Worm (Caenorhabditis elegans) whole organism, L1 larva: ENCODE measurements around the gene F22F4.9.

ENCODE experiments used
- C04F5.9 ChIP-seq: sonication (generic microtip); optimal IDR thresholded peaks from 2 replicates; lab custom pipeline; 2016; ENCODE audit warnings: missing genetic modification characterization, missing compliant biosample characterization
- C16A3.4 ChIP-seq: fragments of 150-350 bp; optimal IDR thresholded peaks from 2 replicates; lab custom pipeline; 2014; ENCODE audit warnings: missing biosample characterization, missing genetic modification characterization
- C34B4.2 ChIP-seq: sonication (generic microtip); optimal IDR thresholded peaks from 2 replicates; lab custom pipeline; 2017; ENCODE audit warnings: mild to moderate bottlenecking, missing genetic modification characterization, missing compliant biosample characterization
- aha-1 ChIP-seq: fragments of 150-350 bp; optimal IDR thresholded peaks from 2 replicates; lab custom pipeline; 2014; ENCODE audit warnings: missing biosample characterization, missing genetic modification characterization
- alr-1 ChIP-seq: fragments of 200-800 bp; sonication (Bioruptor generic); optimal IDR thresholded peaks from 2 replicates; lab custom pipeline; 2018; ENCODE audit warnings: borderline replicate concordance, mild to moderate bottlenecking, missing genetic modification characterization, missing compliant biosample characterization
- aly-2 ChIP-seq: fragments of 150-350 bp; optimal IDR thresholded peaks from 2 replicates; lab custom pipeline; 2014; ENCODE audit warnings: missing biosample characterization, missing genetic modification characterization
- ama-1 ChIP-seq: fragments of 150-350 bp; optimal IDR thresholded peaks from 2 replicates; lab custom pipeline; 2014
- blmp-1 ChIP-seq: fragments of 150-350 bp; optimal IDR thresholded peaks from 2 replicates; lab custom pipeline; 2014; ENCODE audit warnings: missing biosample characterization, missing genetic modification characterization
- ceh-63 ChIP-seq: fragments of 200-800 bp; sonication (Bioruptor generic); optimal IDR thresholded peaks from 2 replicates; lab custom pipeline; 2018; ENCODE audit warnings: mild to moderate bottlenecking, missing genetic modification characterization, missing compliant biosample characterization
- ceh-88 ChIP-seq: fragments of 200-800 bp; sonication (Bioruptor generic); IDR thresholded peaks from 2 replicates; pipeline ENCODE4 v1.3.6; 2022; ENCODE audit warnings: missing genetic modification characterization, missing compliant biosample characterization
- ces-1 ChIP-seq: fragments of 150-350 bp; optimal IDR thresholded peaks from 2 replicates; lab custom pipeline; 2014; ENCODE audit warnings: missing biosample characterization, missing genetic modification reagents, missing genetic modification characterization
- dpl-1 ChIP-seq, 3 experiments: fragments of 150-350 bp in 2 of 3; sonication (generic microtip) in 1 of 3; optimal IDR thresholded peaks; 2 replicates each; lab custom pipeline; 2014 to 2017; ENCODE audit warnings: missing biosample characterization in 3 of 3, missing genetic modification characterization in 3 of 3, missing genetic modification reagents in 3 of 3
- dsc-1 ChIP-seq: sonication (generic microtip); optimal IDR thresholded peaks from 2 replicates; lab custom pipeline; 2016; ENCODE audit warnings: mild to moderate bottlenecking, missing genetic modification characterization, missing compliant biosample characterization
- efl-3 ChIP-seq: fragments of 200-800 bp; sonication (Bioruptor generic); optimal IDR thresholded peaks from 2 replicates; lab custom pipeline; 2018; ENCODE audit warnings: mild to moderate bottlenecking, missing genetic modification characterization, missing compliant biosample characterization
- egl-13 ChIP-seq: sonication (generic microtip); optimal IDR thresholded peaks from 2 replicates; lab custom pipeline; 2016; ENCODE audit warnings: missing genotype, missing genetic modification reagents, missing genetic modification characterization, missing compliant biosample characterization
- elt-2 ChIP-seq: sonication (generic microtip); optimal IDR thresholded peaks from 2 replicates; lab custom pipeline; 2016; ENCODE audit warnings: missing genetic modification characterization, mild to moderate bottlenecking, inconsistent platforms, missing compliant biosample characterization, missing genetic modification reagents
- elt-3 ChIP-seq, 6 experiments: fragments of 150-350 bp in 1 of 6; sonication (generic microtip); optimal IDR thresholded peaks; 2 replicates each; lab custom pipeline; 2017 to 2018; ENCODE audit warnings: missing biosample characterization in 6 of 6, missing genetic modification characterization in 6 of 6, inconsistent platforms in 1 of 6
- ets-5 ChIP-seq: fragments of 200-800 bp; sonication (Bioruptor generic); IDR thresholded peaks from 2 replicates; pipeline ENCODE4 v1.3.6; 2022; ENCODE audit warnings: missing genetic modification characterization, missing compliant biosample characterization
- fkh-10 ChIP-seq: sonication (generic microtip); optimal IDR thresholded peaks from 2 replicates; lab custom pipeline; 2017; ENCODE audit warnings: missing biosample characterization, missing genetic modification reagents, missing genetic modification characterization
- fkh-4 ChIP-seq: sonication (generic microtip); optimal IDR thresholded peaks from 2 replicates; lab custom pipeline; 2016; ENCODE audit warnings: missing compliant biosample characterization, missing genetic modification characterization, borderline replicate concordance
- fos-1 ChIP-seq: fragments of 150-350 bp; optimal IDR thresholded peaks from 2 replicates; lab custom pipeline; 2014; ENCODE audit warnings: missing biosample characterization, missing genetic modification characterization
- grh-1 ChIP-seq: fragments of 200-800 bp; sonication (Bioruptor generic); IDR thresholded peaks from 2 replicates; pipeline ENCODE4 v1.3.6; 2022; ENCODE audit warnings: missing genetic modification reagents, missing genetic modification characterization, missing compliant biosample characterization
- hlh-17 ChIP-seq: fragments of 200-800 bp; sonication (Bioruptor generic); optimal IDR thresholded peaks from 2 replicates; lab custom pipeline; 2018; ENCODE audit warnings: missing genetic modification characterization, mild to moderate bottlenecking, missing compliant biosample characterization, moderate library complexity, borderline replicate concordance
- hlh-4 ChIP-seq: sonication (generic microtip); optimal IDR thresholded peaks from 2 replicates; lab custom pipeline; 2016; ENCODE audit warnings: mild to moderate bottlenecking, missing genetic modification characterization, missing compliant biosample characterization
- hpl-2 ChIP-seq: fragments of 150-350 bp; optimal IDR thresholded peaks from 2 replicates; lab custom pipeline; 2014; ENCODE audit warnings: missing biosample characterization, missing genetic modification reagents, missing genetic modification characterization
- irx-1 ChIP-seq: sonication (generic microtip); optimal IDR thresholded peaks from 2 replicates; lab custom pipeline; 2016; ENCODE audit warnings: missing genetic modification characterization, missing compliant biosample characterization
- jun-1 ChIP-seq: fragments of 150-350 bp; optimal IDR thresholded peaks from 2 replicates; lab custom pipeline; 2014; ENCODE audit warnings: missing biosample characterization, missing genetic modification reagents, missing genetic modification characterization
- lin-14 ChIP-seq: fragments of 200-800 bp; sonication (Bioruptor generic); optimal IDR thresholded peaks from 2 replicates; lab custom pipeline; 2018; ENCODE audit warnings: mild to moderate bottlenecking, missing genetic modification characterization, moderate library complexity, missing compliant biosample characterization
- lin-35 ChIP-seq, 2 experiments: fragments of 150-350 bp; optimal IDR thresholded peaks; 2 replicates each; lab custom pipeline; 2014; ENCODE audit warnings: missing biosample characterization in 2 of 2, missing genetic modification characterization in 2 of 2, missing genetic modification reagents in 2 of 2
- lsy-2 ChIP-seq, 2 experiments: fragments of 150-350 bp; optimal IDR thresholded peaks; 2 replicates each; lab custom pipeline; 2014; ENCODE audit warnings: missing biosample characterization in 2 of 2, missing genetic modification characterization in 2 of 2
- mab-9 ChIP-seq: fragments of 200-800 bp; sonication (Bioruptor generic); IDR thresholded peaks from 2 replicates; pipeline ENCODE4 v1.3.6; 2022; ENCODE audit warnings: missing genetic modification reagents, missing genetic modification characterization, missing compliant biosample characterization
- mef-2 ChIP-seq: fragments of 150-350 bp; optimal IDR thresholded peaks from 2 replicates; lab custom pipeline; 2014; ENCODE audit warnings: missing biosample characterization, missing genetic modification characterization
- nhr-11 ChIP-seq: fragments of 150-350 bp; optimal IDR thresholded peaks from 2 replicates; lab custom pipeline; 2014; ENCODE audit warnings: missing biosample characterization, missing genetic modification characterization
- nhr-71 ChIP-seq: sonication (generic microtip); optimal IDR thresholded peaks from 2 replicates; lab custom pipeline; 2016; ENCODE audit warnings: mild to moderate bottlenecking, missing genetic modification characterization, moderate library complexity, missing compliant biosample characterization
- nhr-76 ChIP-seq: sonication (generic microtip); optimal IDR thresholded peaks from 2 replicates; lab custom pipeline; 2017; ENCODE audit warnings: missing biosample characterization, missing genetic modification characterization
- nhr-84 ChIP-seq: sonication (generic microtip); optimal IDR thresholded peaks from 2 replicates; lab custom pipeline; 2017; ENCODE audit warnings: missing biosample characterization, missing genetic modification characterization
- pax-3 ChIP-seq: fragments of 200-800 bp; sonication (Bioruptor generic); optimal IDR thresholded peaks from 2 replicates; lab custom pipeline; 2018; ENCODE audit warnings: mild to moderate bottlenecking, missing genetic modification characterization, moderate library complexity, missing compliant biosample characterization
- pqm-1 ChIP-seq: sonication (generic microtip); optimal IDR thresholded peaks from 3 replicates; lab custom pipeline; 2017; ENCODE audit warnings: missing biosample characterization, missing genetic modification characterization
- skn-1 ChIP-seq: fragments of 150-350 bp; optimal IDR thresholded peaks from 2 replicates; lab custom pipeline; 2014; ENCODE audit warnings: missing biosample characterization, missing genetic modification characterization
- snpc-4 ChIP-seq: fragments of 150-350 bp; optimal IDR thresholded peaks from 2 replicates; lab custom pipeline; 2014; ENCODE audit warnings: missing biosample characterization, missing genetic modification characterization
- snu-23 ChIP-seq: sonication (generic microtip); optimal IDR thresholded peaks from 2 replicates; lab custom pipeline; 2016; ENCODE audit warnings: missing genetic modification characterization, missing compliant biosample characterization
- sup-37 ChIP-seq: fragments of 200-800 bp; sonication (Bioruptor generic); optimal IDR thresholded peaks from 2 replicates; lab custom pipeline; 2018; ENCODE audit warnings: mild to moderate bottlenecking, missing genetic modification characterization, missing compliant biosample characterization
- tbx-2 ChIP-seq: sonication (generic microtip); optimal IDR thresholded peaks from 2 replicates; lab custom pipeline; 2016; ENCODE audit warnings: missing genetic modification characterization, missing compliant biosample characterization
- unc-30 ChIP-seq: sonication (generic microtip); optimal IDR thresholded peaks from 2 replicates; lab custom pipeline; 2017; ENCODE audit warnings: missing biosample characterization, missing genetic modification characterization
- unc-62 ChIP-seq: fragments of 150-350 bp; optimal IDR thresholded peaks from 2 replicates; lab custom pipeline; 2014; ENCODE audit warnings: missing biosample characterization, missing genetic modification reagents, missing genetic modification characterization
- xbp-1 ChIP-seq: sonication (generic microtip); optimal IDR thresholded peaks from 2 replicates; lab custom pipeline; 2016; ENCODE audit warnings: missing genetic modification characterization, missing compliant biosample characterization
- zag-1 ChIP-seq: fragments of 150-350 bp; optimal IDR thresholded peaks from 2 replicates; lab custom pipeline; 2014; ENCODE audit warnings: missing biosample characterization, missing genetic modification characterization
- ztf-4 ChIP-seq: fragments of 150-350 bp; optimal IDR thresholded peaks from 2 replicates; lab custom pipeline; 2014; ENCODE audit warnings: missing biosample characterization, missing genetic modification characterization

Gene F22F4.9

DNA sequence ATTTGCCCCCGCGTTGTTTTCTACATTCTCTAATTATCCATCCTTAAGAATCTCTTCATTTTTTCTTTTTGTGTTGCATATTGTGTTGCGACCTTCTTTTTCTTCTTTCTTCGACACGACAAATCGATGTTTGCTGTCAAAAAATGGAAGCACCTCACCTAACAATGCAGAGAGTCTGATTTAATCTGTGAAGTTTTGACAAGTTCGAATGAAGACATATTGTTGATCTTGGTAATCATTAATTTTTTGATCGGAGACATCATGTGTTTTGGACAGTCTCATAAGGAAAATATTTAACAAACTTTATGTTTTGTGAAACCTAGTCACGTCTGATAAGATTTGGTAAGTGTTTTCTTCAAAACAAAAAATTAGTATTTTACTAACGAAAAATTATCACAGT, 29.8 kb upstream of the F22F4.9 start (continued):
- TF ChIP-seq C34B4.2 (tag; lab: Kevin White, UChicago) (no peak), snu-23 (GFP tag; lab: Kevin White, UChicago) (peak; percentile 16), ama-1 (lab: Kevin White, UChicago) (no peak), ztf-4 (no peak), ceh-63 (GFP tag; lab: Kevin White, UChicago) (no peak), snpc-4 (tag; lab: Kevin White, UChicago) (no peak), tbx-2 (tag; lab: Kevin White, UChicago) (no peak), nhr-84 (no peak), C16A3.4 (tag; lab: Kevin White, UChicago) (no peak), elt-3 (tag; optimal IDR thresholded peaks at IDR 0.05; lab: Kevin White, UChicago) (peak in 2 of 6 experiments; percentile 8 to 36), lin-14 (peak; percentile 49), nhr-11 (tag; lab: Kevin White, UChicago) (no peak), sup-37 (no peak), egl-13 (no peak), mef-2 (tag; lab: Kevin White, UChicago) (no peak), lsy-2 (tag; optimal IDR thresholded peaks at IDR 0.05; lab: Kevin White, UChicago) (no peak), irx-1 (tag; lab: Kevin White, UChicago) (no peak), grh-1 (GFP tag; lab: Robert Waterston, UW) (no peak), hpl-2 (no peak), fos-1 (tag; lab: Kevin White, UChicago) (no peak), zag-1 (tag; lab: Kevin White, UChicago) (no peak), pax-3 (tag; lab: Kevin White, UChicago) (no peak)

DNA sequence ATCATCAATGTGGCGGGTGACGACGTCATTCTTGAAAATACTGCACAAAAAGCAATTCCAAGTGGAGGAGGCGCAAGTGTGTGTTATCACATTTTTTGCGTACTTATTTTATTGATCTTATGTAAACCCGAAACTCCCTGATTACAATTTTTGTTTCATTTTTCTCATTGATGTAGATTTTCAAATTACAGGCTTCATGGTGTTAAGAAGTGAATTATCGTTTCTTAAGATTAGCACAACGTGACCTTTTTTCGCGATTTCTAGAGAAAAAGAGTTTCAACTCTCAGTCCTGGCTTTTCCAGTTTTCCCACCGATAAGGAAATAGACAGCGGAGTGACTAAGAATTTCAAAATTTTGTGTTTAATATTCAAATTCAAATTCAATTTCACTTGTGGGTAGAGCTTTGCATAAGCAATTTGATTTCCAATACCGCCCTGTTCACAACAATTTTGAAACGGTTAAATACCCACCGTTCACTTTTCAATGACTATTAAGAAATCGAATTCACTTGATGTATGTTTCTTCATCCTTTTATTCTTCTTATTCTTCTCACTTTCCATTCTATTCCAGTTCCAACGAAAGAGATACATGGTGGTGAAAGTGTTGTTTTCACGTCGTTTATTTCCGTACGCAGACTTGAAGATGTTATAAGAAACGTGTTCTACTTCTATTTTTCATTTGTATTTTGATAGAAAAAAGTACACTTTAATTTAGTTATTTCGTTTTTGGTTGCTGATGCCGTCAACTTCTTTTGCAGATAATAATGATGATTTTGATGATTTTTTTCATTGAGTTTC, 27.6 kb upstream of the F22F4.9 start:
- no peak for TF ChIP-seq fkh-10 (GFP tag; lab: Kevin White, UChicago)
- TF ChIP-seq blmp-1: peak; percentile 94
- TF ChIP-seq elt-2 (tag; lab: Kevin White, UChicago): peak; percentile 42

DNA sequence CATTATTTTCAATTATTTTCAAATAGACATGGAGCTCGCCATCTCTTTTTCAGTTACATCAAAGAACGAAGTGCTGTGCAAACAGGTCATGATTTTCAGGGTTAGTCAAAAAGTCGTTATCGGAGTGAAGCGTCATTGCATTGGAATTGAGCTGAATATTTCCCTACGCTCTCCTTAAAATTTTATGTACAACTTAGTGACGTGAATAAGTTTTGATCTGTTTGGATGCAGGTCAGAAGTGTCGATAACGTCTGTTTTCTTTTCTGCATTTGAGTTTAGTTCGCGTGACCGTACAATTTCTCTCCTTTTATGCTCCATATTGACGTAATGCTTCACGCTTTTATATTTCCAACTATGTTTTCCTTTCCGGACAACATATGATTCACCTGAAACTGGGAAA, 25.7 kb upstream of the F22F4.9 start:
- no peak for TF ChIP-seq hpl-2
- TF ChIP-seq C16A3.4 (tag; lab: Kevin White, UChicago): no peak
- no peak for TF ChIP-seq sup-37
- TF ChIP-seq efl-3 (GFP tag; lab: Kevin White, UChicago): no peak
- TF ChIP-seq blmp-1: no peak
- no peak for TF ChIP-seq skn-1 (tag; lab: Kevin White, UChicago)
- no peak for TF ChIP-seq jun-1 (tag; lab: Kevin White, UChicago)
- TF ChIP-seq lin-35 (GFP tag; optimal IDR thresholded peaks at IDR 0.05; lab: Kevin White, UChicago): peak in 1 of 2 experiments; percentile 40
- TF ChIP-seq nhr-71 (tag; lab: Kevin White, UChicago): peak; percentile 34
- TF ChIP-seq nhr-11 (tag; lab: Kevin White, UChicago): no peak
- TF ChIP-seq pqm-1: no peak
- TF ChIP-seq xbp-1: no peak
- no peak for TF ChIP-seq C04F5.9
- no peak for TF ChIP-seq aly-2 (tag; lab: Kevin White, UChicago)
- TF ChIP-seq hlh-17 (GFP tag; lab: Kevin White, UChicago): no peak
- no peak for TF ChIP-seq pax-3 (tag; lab: Kevin White, UChicago)
- TF ChIP-seq ces-1 (GFP tag; lab: Kevin White, UChicago): no peak
- no peak for TF ChIP-seq alr-1 (tag; lab: Kevin White, UChicago)
- TF ChIP-seq nhr-76 (tag; lab: Kevin White, UChicago): no peak
- TF ChIP-seq elt-2 (tag; lab: Kevin White, UChicago): peak; percentile 58
- TF ChIP-seq aha-1 (tag; lab: Kevin White, UChicago): no peak
- TF ChIP-seq fkh-4: no peak
- TF ChIP-seq snu-23 (GFP tag; lab: Kevin White, UChicago): no peak
- no peak for TF ChIP-seq unc-30 (tag; lab: Kevin White, UChicago)
- TF ChIP-seq snpc-4 (tag; lab: Kevin White, UChicago): no peak
- no peak for TF ChIP-seq hlh-4 (tag; lab: Kevin White, UChicago)
- no peak for TF ChIP-seq ets-5
- TF ChIP-seq mef-2 (tag; lab: Kevin White, UChicago): no peak
- TF ChIP-seq mab-9 (GFP tag; lab: Robert Waterston, UW): no peak
- no peak for TF ChIP-seq elt-3 (tag; optimal IDR thresholded peaks at IDR 0.05; lab: Kevin White, UChicago)
- TF ChIP-seq dpl-1 (GFP tag; optimal IDR thresholded peaks at IDR 0.05; lab: Kevin White, UChicago): no peak
- TF ChIP-seq dsc-1 (tag; lab: Kevin White, UChicago): no peak
- TF ChIP-seq ceh-88 (GFP tag; lab: Robert Waterston, UW): no peak
- TF ChIP-seq grh-1 (GFP tag; lab: Robert Waterston, UW): no peak
- TF ChIP-seq unc-62 (GFP tag; lab: Kevin White, UChicago): no peak
